Worm (Caenorhabditis elegans) whole organism, L4 larva: ENCODE data around the gene atg-2.

Source experiments
- F37D6.2 ChIP-seq: sonication (generic microtip); optimal IDR thresholded peaks from 2 replicates; lab custom pipeline; 2016; ENCODE audit warnings: mild to moderate bottlenecking, missing genetic modification characterization, missing compliant biosample characterization
- ZK546.5 ChIP-seq, 2 experiments: sonication (generic microtip); optimal IDR thresholded peaks; 2 replicates each; lab custom pipeline; 2017; ENCODE audit warnings: missing biosample characterization in 2 of 2, missing genetic modification characterization in 2 of 2
- aly-2 ChIP-seq: sonication (generic microtip); optimal IDR thresholded peaks from 2 replicates; lab custom pipeline; 2018; ENCODE audit warnings: missing biosample characterization, missing genetic modification characterization
- ceh-82 ChIP-seq: sonication (generic microtip); optimal IDR thresholded peaks from 2 replicates; lab custom pipeline; 2017; ENCODE audit warnings: missing biosample characterization, missing genetic modification characterization
- ces-1 ChIP-seq: fragments of 150-350 bp; sonication (generic microtip); optimal IDR thresholded peaks from 4 replicates; lab custom pipeline; 2014; ENCODE audit warnings: missing biosample characterization, missing genetic modification reagents, missing genetic modification characterization
- egl-27 ChIP-seq: sonication (generic microtip); optimal IDR thresholded peaks from 3 replicates; lab custom pipeline; 2017; ENCODE audit warnings: missing biosample characterization, missing genetic modification reagents, missing genetic modification characterization
- lin-15B ChIP-seq: fragments of 150-350 bp; sonication (generic microtip); optimal IDR thresholded peaks from 3 replicates; lab custom pipeline; 2014; ENCODE audit warnings: missing biosample characterization, missing genetic modification characterization
- mxl-2 ChIP-seq: fragments of 200-800 bp; sonication (Bioruptor generic); conservative IDR thresholded peaks from 2 replicates; pipeline ENCODE4 v1.3.6; 2022; ENCODE audit warnings: missing genetic modification reagents, missing genetic modification characterization, missing compliant biosample characterization
- nhr-102 ChIP-seq: sonication (generic microtip); optimal IDR thresholded peaks from 2 replicates; lab custom pipeline; 2016; ENCODE audit warnings: mild to moderate bottlenecking, missing genetic modification characterization, moderate library complexity, missing compliant biosample characterization
- nhr-237 ChIP-seq: sonication (generic microtip); optimal IDR thresholded peaks from 2 replicates; lab custom pipeline; 2017; ENCODE audit warnings: missing biosample characterization, missing genetic modification characterization
- nhr-77 ChIP-seq: fragments of 150-350 bp; optimal IDR thresholded peaks from 2 replicates; lab custom pipeline; 2014; ENCODE audit warnings: missing biosample characterization, missing genetic modification characterization
- skn-1 ChIP-seq: fragments of 150-350 bp; optimal IDR thresholded peaks from 2 replicates; lab custom pipeline; 2014; ENCODE audit warnings: missing biosample characterization, missing genetic modification characterization
- snpc-4 ChIP-seq: fragments of 150-350 bp; optimal IDR thresholded peaks from 2 replicates; lab custom pipeline; 2014; ENCODE audit warnings: missing biosample characterization, missing genetic modification characterization
- unc-39 ChIP-seq: sonication (generic microtip); optimal IDR thresholded peaks from 2 replicates; lab custom pipeline; 2017; ENCODE audit warnings: missing biosample characterization, missing genetic modification characterization

DNA sequence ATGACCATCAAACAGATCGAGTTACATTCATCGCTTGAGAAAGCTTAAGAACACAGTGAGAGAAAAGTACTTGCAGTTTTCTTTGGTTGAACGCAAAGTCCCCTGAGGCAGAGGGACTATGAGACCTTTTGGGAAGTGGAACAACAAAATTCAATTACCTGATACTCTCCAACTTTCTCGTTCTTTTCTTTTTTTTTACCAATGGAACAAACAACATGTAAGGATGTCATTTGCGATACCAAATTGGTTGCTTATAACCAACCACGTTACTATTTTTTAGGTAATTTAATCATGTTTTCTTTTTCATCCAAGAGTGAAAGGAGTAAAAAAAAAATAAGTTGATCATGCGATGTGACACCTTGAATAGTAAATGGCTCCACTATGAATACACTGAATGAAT, 50.2 kb downstream of the atg-2 start:
- TF ChIP-seq nhr-77 (tag; lab: Kevin White, UChicago): no peak
- no peak for TF ChIP-seq ceh-82 (tag; lab: Kevin White, UChicago)
- TF ChIP-seq mxl-2 (GFP tag; lab: Robert Waterston, UW): no peak
- TF ChIP-seq skn-1 (tag; lab: Kevin White, UChicago): no peak
- TF ChIP-seq egl-27 (tag; lab: Kevin White, UChicago): no peak
- no peak for TF ChIP-seq unc-39 (tag; lab: Kevin White, UChicago)
- no peak for TF ChIP-seq aly-2 (tag; lab: Kevin White, UChicago)
- no peak for TF ChIP-seq nhr-237 (tag; lab: Kevin White, UChicago)
- no peak for TF ChIP-seq lin-15B (tag; lab: Kevin White, UChicago)
- TF ChIP-seq snpc-4 (tag; lab: Kevin White, UChicago): no peak
- TF ChIP-seq F37D6.2 (tag; lab: Kevin White, UChicago): no peak
- no peak for TF ChIP-seq ZK546.5 (tag; optimal IDR thresholded peaks at IDR 0.05; lab: Kevin White, UChicago)
- TF ChIP-seq nhr-102 (tag; lab: Kevin White, UChicago): no peak
- TF ChIP-seq ces-1 (GFP tag; lab: Kevin White, UChicago): peak; percentile 91
